In genomic region chr3R:19877427-19878076, dm6 we compare ENCODE assay signal across 3 fruit fly cellular contexts.
TF ChIP-seq lines count a peak whose summit lies in the region.

Gene CG17186 (minus strand): TSS chr3R:19877514.
Gene Arc42 (plus strand): TSS chr3R:19877737.

TF ChIP-seq in whole organism, embryonic, 481 proteins besides CTCF, POLR2A, EP300 and RAD21 (continued from another document and continues in another):
- TF ChIP-seq CG14965 (GFP tag; optimal IDR thresholded peaks at IDR 0.05; lab: Kevin White, UChicago; ENCODE audit: borderline replicate concordance) = no peak
- no peak for TF ChIP-seq org-1 (GFP tag; optimal IDR thresholded peaks at IDR 0.05; lab: Kevin White, UChicago)
- no peak for TF ChIP-seq CG11695 (GFP tag; IDR thresholded peaks at IDR 0.05; lab: Robert Waterston, UW)
- no peak for TF ChIP-seq fd102C (GFP tag; optimal IDR thresholded peaks at IDR 0.05; lab: Kevin White, UChicago)
- no peak for TF ChIP-seq CG9437 (GFP tag; optimal IDR thresholded peaks at IDR 0.05; lab: Kevin White, UChicago)
- TF ChIP-seq Bdp1 (GFP tag; optimal IDR thresholded peaks at IDR 0.05; lab: Kevin White, UChicago) = no peak
- TF ChIP-seq CG14667 (GFP tag; IDR thresholded peaks at IDR 0.05; lab: Robert Waterston, UW) = no peak
- no peak for TF ChIP-seq ham (GFP tag; IDR thresholded peaks at IDR 0.05; lab: Robert Waterston, UW)
- peak; percentile 23 for TF ChIP-seq sug (tag; optimal IDR thresholded peaks at IDR 0.05; lab: Kevin White, UChicago)
- TF ChIP-seq Scr (GFP tag; IDR thresholded peaks at IDR 0.05; lab: Robert Waterston, UW; ENCODE audit: partially characterized antibody) = no peak
- TF ChIP-seq ems (GFP tag; optimal IDR thresholded peaks at IDR 0.05; lab: Kevin White, UChicago) = no peak
- TF ChIP-seq insv (GFP tag; optimal IDR thresholded peaks at IDR 0.05; lab: Kevin White, UChicago) = no peak
- TF ChIP-seq CG8924 (tag; optimal IDR thresholded peaks at IDR 0.05; lab: Kevin White, UChicago) = peak; percentile 55
- no peak for TF ChIP-seq D (optimal IDR thresholded peaks at IDR 0.05; lab: Kevin White, UChicago)
- no peak for TF ChIP-seq D (GFP tag; optimal IDR thresholded peaks at IDR 0.05; lab: Kevin White, UChicago)
- peak; percentile 1 for TF ChIP-seq CG18476 (GFP tag; optimal IDR thresholded peaks at IDR 0.05; lab: Kevin White, UChicago)
- TF ChIP-seq CG2129 (GFP tag; IDR thresholded peaks at IDR 0.05; lab: Robert Waterston, UW; ENCODE audit: partially characterized antibody) = no peak
- no peak for TF ChIP-seq CG15479 (GFP tag; optimal IDR thresholded peaks at IDR 0.05; lab: Kevin White, UChicago)
- no peak for TF ChIP-seq pros (GFP tag; optimal IDR thresholded peaks at IDR 0.05; lab: Kevin White, UChicago)
- no peak for TF ChIP-seq CG31388 (GFP tag; optimal IDR thresholded peaks at IDR 0.05; lab: Kevin White, UChicago)
- no peak for TF ChIP-seq Side (GFP tag; optimal IDR thresholded peaks at IDR 0.05; lab: Kevin White, UChicago)
- no peak for TF ChIP-seq CG32772 (GFP tag; IDR thresholded peaks at IDR 0.05; lab: Robert Waterston, UW)
- no peak for TF ChIP-seq CG6654 (GFP tag; optimal IDR thresholded peaks at IDR 0.05; lab: Kevin White, UChicago)
- TF ChIP-seq CG3407 (GFP tag; optimal IDR thresholded peaks at IDR 0.05; lab: Kevin White, UChicago) = no peak
- no peak for TF ChIP-seq ewg (GFP tag; optimal IDR thresholded peaks at IDR 0.05; lab: Kevin White, UChicago)
- no peak for TF ChIP-seq pho (GFP tag; optimal IDR thresholded peaks at IDR 0.05; lab: Kevin White, UChicago)
- TF ChIP-seq Fer2 (tag; optimal IDR thresholded peaks at IDR 0.05; lab: Kevin White, UChicago) = no peak
- no peak for TF ChIP-seq Oli (tag; optimal IDR thresholded peaks at IDR 0.05; lab: Kevin White, UChicago)
- TF ChIP-seq Usf (GFP tag; optimal IDR thresholded peaks at IDR 0.05; lab: Kevin White, UChicago) = no peak
- no peak for TF ChIP-seq CG2199 (GFP tag; IDR thresholded peaks at IDR 0.05; lab: Robert Waterston, UW)
- no peak for TF ChIP-seq run (tag; optimal IDR thresholded peaks at IDR 0.05; lab: Kevin White, UChicago)
- TF ChIP-seq toy (GFP tag; IDR thresholded peaks at IDR 0.05; lab: Robert Waterston, UW) = no peak
- TF ChIP-seq chinmo (GFP tag; IDR thresholded peaks at IDR 0.05; lab: Robert Waterston, UW; ENCODE audit: partially characterized antibody) = no peak
- TF ChIP-seq CG8388 (GFP tag; optimal IDR thresholded peaks at IDR 0.05; lab: Kevin White, UChicago) = peak; percentile 19
- TF ChIP-seq corto (GFP tag; optimal IDR thresholded peaks at IDR 0.05; lab: Kevin White, UChicago) = no peak
- no peak for TF ChIP-seq Atf3 (GFP tag; optimal IDR thresholded peaks at IDR 0.05; lab: Kevin White, UChicago)
- no peak for TF ChIP-seq so (GFP tag; IDR thresholded peaks at IDR 0.05; lab: Robert Waterston, UW)
- TF ChIP-seq croc (GFP tag; conservative IDR thresholded peaks at IDR 0.05; lab: Robert Waterston, UW) = no peak
- TF ChIP-seq pzg (GFP tag; optimal IDR thresholded peaks at IDR 0.05; lab: Kevin White, UChicago) = peak; percentile 71
- TF ChIP-seq Elba2 (GFP tag; optimal IDR thresholded peaks at IDR 0.05; lab: Kevin White, UChicago) = no peak
- no peak for TF ChIP-seq dm (GFP tag; optimal IDR thresholded peaks at IDR 0.05; lab: Kevin White, UChicago)
- TF ChIP-seq H2.0 (GFP tag; IDR thresholded peaks at IDR 0.05; lab: Robert Waterston, UW) = no peak
- peak; percentile 36 for TF ChIP-seq lilli (GFP tag; optimal IDR thresholded peaks at IDR 0.05; lab: Kevin White, UChicago)
- no peak for TF ChIP-seq twi (tag; optimal IDR thresholded peaks at IDR 0.05; lab: Kevin White, UChicago)
- TF ChIP-seq HmgD (GFP tag; optimal IDR thresholded peaks at IDR 0.05; lab: Kevin White, UChicago) = no peak
- no peak for TF ChIP-seq Kr (GFP tag; optimal IDR thresholded peaks at IDR 0.05; lab: Kevin White, UChicago)

TF ChIP-seq in whole organism, prepupa, 60 proteins besides CTCF, POLR2A, EP300 and RAD21 (continued from another document):
- TF ChIP-seq CG11902 (GFP tag; optimal IDR thresholded peaks at IDR 0.05; lab: Kevin White, UChicago) = no peak
- peak; percentile 13 for TF ChIP-seq Sox102F (GFP tag; optimal IDR thresholded peaks at IDR 0.05; lab: Kevin White, UChicago)
- peak; percentile 46 for TF ChIP-seq Met (GFP tag; optimal IDR thresholded peaks at IDR 0.05; lab: Kevin White, UChicago)
- TF ChIP-seq CG7368 (GFP tag; optimal IDR thresholded peaks at IDR 0.05; lab: Kevin White, UChicago) = no peak
- TF ChIP-seq pdm3 (GFP tag; optimal IDR thresholded peaks at IDR 0.05; lab: Kevin White, UChicago) = no peak
- TF ChIP-seq CG10669 (GFP tag; optimal IDR thresholded peaks at IDR 0.05; lab: Kevin White, UChicago) = peak; percentile 26
- no peak for TF ChIP-seq CG8119 (GFP tag; IDR thresholded peaks at IDR 0.05; lab: Robert Waterston, UW)
- peak; percentile 46 for TF ChIP-seq lz (GFP tag; optimal IDR thresholded peaks at IDR 0.05; lab: Kevin White, UChicago)
- no peak for TF ChIP-seq salr (GFP tag; optimal IDR thresholded peaks at IDR 0.05; lab: Kevin White, UChicago)
- 0 out of 2 replicates have a peak, but pooled peaks have one; percentile 15 for TF ChIP-seq CG15336 (GFP tag; IDR thresholded peaks at IDR 0.05; lab: Robert Waterston, UW)
- TF ChIP-seq spab (GFP tag; optimal IDR thresholded peaks at IDR 0.05; lab: Kevin White, UChicago) = peak; percentile 43
- no peak for TF ChIP-seq Ets96B (tag; optimal IDR thresholded peaks at IDR 0.05; lab: Kevin White, UChicago)
- TF ChIP-seq fd59A (GFP tag; optimal IDR thresholded peaks at IDR 0.05; lab: Kevin White, UChicago) = no peak
- peak; percentile 23 for TF ChIP-seq dsx (GFP tag; optimal IDR thresholded peaks at IDR 0.05; lab: Kevin White, UChicago; ENCODE audit: poor library complexity, severe bottlenecking)
- peak; percentile 79 for TF ChIP-seq CG6808 (GFP tag; optimal IDR thresholded peaks at IDR 0.05; lab: Kevin White, UChicago)
- no peak for TF ChIP-seq CG11294 (GFP tag; IDR thresholded peaks at IDR 0.05; lab: Robert Waterston, UW)
- no peak for TF ChIP-seq Blimp-1 (GFP tag; optimal IDR thresholded peaks at IDR 0.05; lab: Kevin White, UChicago)
- peak; percentile 30 for TF ChIP-seq CG8319 (GFP tag; optimal IDR thresholded peaks at IDR 0.05; lab: Kevin White, UChicago)
- peak; percentile 2 for TF ChIP-seq achi (GFP tag; optimal IDR thresholded peaks at IDR 0.05; lab: Kevin White, UChicago)
- peak; percentile 6 for TF ChIP-seq Hr39 (GFP tag; optimal IDR thresholded peaks at IDR 0.05; lab: Kevin White, UChicago)
- TF ChIP-seq cyc (GFP tag; optimal IDR thresholded peaks at IDR 0.05; lab: Kevin White, UChicago) = peak; percentile 28
- no peak for TF ChIP-seq Sox15 (GFP tag; optimal IDR thresholded peaks at IDR 0.05; lab: Kevin White, UChicago)
- no peak for TF ChIP-seq CG6792 (GFP tag; optimal IDR thresholded peaks at IDR 0.05; lab: Kevin White, UChicago)
- peak; percentile 45 for TF ChIP-seq Eip75B (GFP tag; optimal IDR thresholded peaks at IDR 0.05; lab: Kevin White, UChicago)
- peak; percentile 39 for TF ChIP-seq vri (GFP tag; optimal IDR thresholded peaks at IDR 0.05; lab: Kevin White, UChicago)
- no peak for TF ChIP-seq Gug (GFP tag; IDR thresholded peaks at IDR 0.05; lab: Robert Waterston, UW)
- TF ChIP-seq Hr4 (GFP tag; optimal IDR thresholded peaks at IDR 0.05; lab: Kevin White, UChicago) = peak; percentile 15
- TF ChIP-seq CG1621 (tag; optimal IDR thresholded peaks at IDR 0.05; lab: Kevin White, UChicago) = peak; percentile 10
- no peak for TF ChIP-seq Hr38 (GFP tag; optimal IDR thresholded peaks at IDR 0.05; lab: Kevin White, UChicago)
- peak; percentile 85 to 87 for TF ChIP-seq ss (GFP tag; optimal IDR thresholded peaks at IDR 0.05; lab: Kevin White, UChicago)
- peak; percentile 42 for TF ChIP-seq esn (GFP tag; optimal IDR thresholded peaks at IDR 0.05; lab: Kevin White, UChicago)
- peak; percentile 1 for TF ChIP-seq CG31627 (GFP tag; optimal IDR thresholded peaks at IDR 0.05; lab: Kevin White, UChicago)
- TF ChIP-seq CG6163 (GFP tag; IDR thresholded peaks at IDR 0.05; lab: Robert Waterston, UW) = no peak
- TF ChIP-seq svp (GFP tag; lab: Kevin White, UChicago) = no peak
- TF ChIP-seq Eip78C (GFP tag; lab: Kevin White, UChicago) = peak; percentile 72
- no peak for TF ChIP-seq dac (GFP tag; optimal IDR thresholded peaks at IDR 0.05; lab: Kevin White, UChicago)
- no peak for TF ChIP-seq Lpt (GFP tag; optimal IDR thresholded peaks at IDR 0.05; lab: Kevin White, UChicago)
- TF ChIP-seq Eip93F (GFP tag; optimal IDR thresholded peaks at IDR 0.05; lab: Kevin White, UChicago) = no peak
- TF ChIP-seq CG9139 (GFP tag; optimal IDR thresholded peaks at IDR 0.05; lab: Kevin White, UChicago) = peak; percentile 84

TF ChIP-seq in whole organism, wandering third instar larva, 38 proteins besides CTCF, POLR2A, EP300 and RAD21 (continued from another document):
- peak; percentile 50 for TF ChIP-seq sage (GFP tag; optimal IDR thresholded peaks at IDR 0.05; lab: Kevin White, UChicago)
